Worm (Caenorhabditis elegans) whole organism, L4 larva: ENCODE data around the gene F58G6.7.

Experiments
- aha-1 ChIP-seq: fragments of 150-350 bp; peaks from one replicate; lab custom pipeline; 2014; ENCODE audit warnings: missing biosample characterization, missing genetic modification characterization
- dmd-6 ChIP-seq: fragments of 200-800 bp; sonication (Bioruptor generic); IDR thresholded peaks from 2 replicates; pipeline ENCODE4 v1.3.6; 2022; ENCODE audit warnings: missing genetic modification reagents, missing genetic modification characterization, missing compliant biosample characterization
- lim-7 ChIP-seq: fragments of 200-800 bp; sonication (Bioruptor generic); IDR thresholded peaks from 2 replicates; pipeline ENCODE4 v1.3.6; 2022; ENCODE audit warnings: missing genetic modification characterization, missing compliant biosample characterization
- nhr-28 ChIP-seq: fragments of 150-350 bp; optimal IDR thresholded peaks from 2 replicates; lab custom pipeline; 2014; ENCODE audit warnings: missing biosample characterization, missing genetic modification characterization
- unc-62 ChIP-seq, 3 experiments: fragments of 150-350 bp in 1 of 3; sonication (generic microtip); optimal IDR thresholded peaks in 2 of 3; peaks in 1 of 3; 1 replicate in 1 of 3; 2 replicates in 2 of 3; lab custom pipeline; 2014 to 2017; ENCODE audit warnings: missing biosample characterization in 3 of 3, missing genetic modification characterization in 3 of 3, missing genetic modification reagents in 3 of 3, missing genotype in 1 of 3
- zfp-3 ChIP-seq: fragments of 200-800 bp; sonication (Bioruptor generic); conservative IDR thresholded peaks from 2 replicates; pipeline ENCODE4 v1.3.6; 2022; ENCODE audit warnings: missing genetic modification reagents, missing genetic modification characterization, missing compliant biosample characterization

F58G6.7 gene

ce11 chrIV:9696513-9696912 is 42.4 kb downstream of the F58G6.7 start:
- TF ChIP-seq aha-1 (tag; lab: Kevin White, UChicago) (peak; percentile 1), zfp-3 (GFP tag; lab: Robert Waterston, UW) (no peak), unc-62 (GFP tag; optimal IDR thresholded peaks at IDR 0.05 in 1 of 2; lab: Kevin White, UChicago) (peak in 1 of 2 experiments; percentile 99), unc-62 (tag; optimal IDR thresholded peaks at IDR 0.05; lab: Kevin White, UChicago) (no peak)

- TF ChIP-seq unc-62 (GFP tag; optimal IDR thresholded peaks at IDR 0.05 in 1 of 2; lab: Kevin White, UChicago) = peak in 1 of 2 experiments; percentile 91
- no peak for TF ChIP-seq unc-62 (tag; optimal IDR thresholded peaks at IDR 0.05; lab: Kevin White, UChicago)
- TF ChIP-seq lim-7 (GFP tag; lab: Robert Waterston, UW) = no peak
Observed at ce11 chrIV:9697869-9698268, 43.8 kb downstream of the F58G6.7 start.

- TF ChIP-seq aha-1 (tag; lab: Kevin White, UChicago) (no peak), dmd-6 (peak; percentile 73), nhr-28 (tag; lab: Kevin White, UChicago) (peak; percentile 28)
Observed at ce11 chrIV:9699062-9699461, 44.9 kb downstream of the F58G6.7 start.
